Worm (Caenorhabditis elegans): ENCODE measurements around the gene C27C12.4.

ce11 chrX:14808796-14809195 lies 45.1 kb upstream of the C27C12.4 start:
- TF ChIP-seq zag-1 (tag; optimal IDR thresholded peaks at IDR 0.05) (no peak), ztf-11 (tag; optimal IDR thresholded peaks at IDR 0.05) (no peak), Y55F3AM.14 (GFP tag; optimal IDR thresholded peaks at IDR 0.05) (no peak), dmd-4 (tag; optimal IDR thresholded peaks at IDR 0.05) (no peak), nhr-25 (tag; optimal IDR thresholded peaks at IDR 0.05) (no peak), ama-1 (optimal IDR thresholded peaks at IDR 0.05) (no peak), skn-1 (tag; optimal IDR thresholded peaks at IDR 0.05) (peak; percentile 90), nhr-23 (tag; optimal IDR thresholded peaks at IDR 0.05) (no peak), nhr-129 (tag; optimal IDR thresholded peaks at IDR 0.05) (no peak), unc-62 (GFP tag; optimal IDR thresholded peaks at IDR 0.05) (no peak), unc-55 (GFP tag; optimal IDR thresholded peaks at IDR 0.05) (no peak), sem-4 (tag; optimal IDR thresholded peaks at IDR 0.05) (no peak)

Data from whole organism, L2 larva.